Fruit fly (Drosophila melanogaster) whole organism, adult: ENCODE measurements around the gene CG17104.

Experiments used
- CG11617 ChIP-seq: fragments of 200-800 bp; sonication (Bioruptor generic); optimal IDR thresholded peaks from 2 replicates; lab custom pipeline; 2017; ENCODE audit warnings: mild to moderate bottlenecking, missing biosample characterization, missing genetic modification reagents, missing genetic modification characterization
- CG33017 ChIP-seq: fragments of 200-800 bp; sonication (Bioruptor generic); optimal IDR thresholded peaks from 2 replicates; lab custom pipeline; 2018; ENCODE audit warnings: missing biosample characterization, mild to moderate bottlenecking, missing genetic modification characterization, moderate library complexity
- CG5204 ChIP-seq: fragments of 200-800 bp; sonication (Bioruptor generic); optimal IDR thresholded peaks from 2 replicates; lab custom pipeline; 2016; ENCODE audit warnings: missing biosample characterization, missing genetic modification characterization
- CG7101 ChIP-seq: fragments of 200-800 bp; sonication (Bioruptor generic); optimal IDR thresholded peaks from 2 replicates; lab custom pipeline; 2018; ENCODE audit warnings: missing biosample characterization, mild to moderate bottlenecking, missing genetic modification characterization, moderate library complexity
- Clk ChIP-seq: fragments of 200-800 bp; sonication (Bioruptor generic); optimal IDR thresholded peaks from 2 replicates; lab custom pipeline; 2017; ENCODE audit warnings: missing biosample characterization, missing genetic modification characterization
- Hr96 ChIP-seq: fragments of 200-800 bp; sonication (Bioruptor generic); optimal IDR thresholded peaks from 2 replicates; lab custom pipeline; 2016; ENCODE audit warnings: missing biosample characterization, missing genetic modification characterization
- Mnt ChIP-seq: fragments of 200-800 bp; sonication (Bioruptor generic); optimal IDR thresholded peaks from 2 replicates; lab custom pipeline; 2016; ENCODE audit warnings: missing biosample characterization, mild to moderate bottlenecking, missing genetic modification characterization
- bab1 ChIP-seq: fragments of 200-800 bp; sonication (Bioruptor generic); optimal IDR thresholded peaks from 3 replicates; lab custom pipeline; 2019; ENCODE audit warnings: missing biosample characterization, mild to moderate bottlenecking, missing genetic modification characterization, moderate library complexity
- cnc ChIP-seq, 2 experiments: fragments of >200 bp; optimal IDR thresholded peaks; 2 replicates each; lab custom pipeline; 2017
- kay ChIP-seq: fragments of 200-800 bp; sonication (Bioruptor generic); peaks from one replicate; lab custom pipeline; 2016; ENCODE audit warnings: missing biosample characterization, missing genetic modification characterization, borderline replicate concordance
- ovo ChIP-seq: fragments of 200-800 bp; sonication (Bioruptor generic); optimal IDR thresholded peaks from 2 replicates; lab custom pipeline; 2016; ENCODE audit warnings: missing biosample characterization, missing genetic modification characterization
- pad ChIP-seq: fragments of 200-800 bp; sonication (Bioruptor generic); optimal IDR thresholded peaks from 3 replicates; lab custom pipeline; 2017; ENCODE audit warnings: missing biosample characterization, missing genetic modification characterization, mild to moderate bottlenecking, moderate library complexity, missing genetic modification reagents
- tj ChIP-seq: fragments of 200-800 bp; sonication (Bioruptor generic); optimal IDR thresholded peaks from 3 replicates; lab custom pipeline; 2017; ENCODE audit warnings: missing biosample characterization, mild to moderate bottlenecking, missing genetic modification characterization, moderate library complexity
- toe ChIP-seq: fragments of 200-800 bp; sonication (Bioruptor generic); optimal IDR thresholded peaks from 2 replicates; lab custom pipeline; 2016; ENCODE audit warnings: missing biosample characterization, missing genetic modification characterization

DNA sequence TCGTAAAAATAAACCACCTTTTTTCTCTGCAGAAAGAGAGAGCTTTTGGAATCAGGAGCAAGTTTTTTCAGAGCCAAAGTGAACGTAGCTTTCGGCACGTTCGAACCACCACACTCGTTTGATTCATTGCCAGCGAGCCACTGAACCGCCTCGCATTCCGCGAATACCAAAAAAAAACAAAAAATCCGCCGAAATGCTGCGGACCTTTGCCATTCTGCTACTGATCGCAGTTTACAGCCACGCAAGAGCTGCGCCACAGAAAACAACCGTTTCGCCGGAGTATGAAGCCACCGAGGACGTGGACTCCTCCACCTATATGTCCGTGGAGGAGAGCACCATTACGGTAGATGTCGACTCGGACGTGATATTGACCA lies 704 bp downstream of the CG17104 start:
- TF ChIP-seq CG7101 (tag; lab: Kevin White, UChicago), result no peak
- no peak for TF ChIP-seq tj (GFP tag; lab: Kevin White, UChicago)
- no peak for TF ChIP-seq kay (GFP tag; lab: Kevin White, UChicago)
- no peak for TF ChIP-seq CG11617 (GFP tag; lab: Kevin White, UChicago)
- no peak for TF ChIP-seq cnc (optimal IDR thresholded peaks at IDR 0.05; lab: Kevin White, UChicago)
- no peak for TF ChIP-seq ovo (GFP tag; lab: Kevin White, UChicago)
- TF ChIP-seq bab1 (GFP tag; lab: Kevin White, UChicago), result no peak
- no peak for TF ChIP-seq Mnt (GFP tag; lab: Kevin White, UChicago)
- TF ChIP-seq CG5204 (GFP tag; lab: Kevin White, UChicago), result no peak
- TF ChIP-seq Hr96 (GFP tag; lab: Kevin White, UChicago), result no peak
- TF ChIP-seq CG33017 (tag; lab: Kevin White, UChicago), result no peak
- TF ChIP-seq toe (GFP tag; lab: Kevin White, UChicago), result no peak
- TF ChIP-seq pad (GFP tag; lab: Kevin White, UChicago), result no peak
- no peak for TF ChIP-seq Clk
